Fruit fly (Drosophila melanogaster): Measurements from ENCODE around the gene mnb.
A peak's percentile ranks its signal among the peaks of the same experiment; 100 is the strongest.

Gene mnb

dm6 chrX:17852457-17852856 lies 34.6 kb downstream of the mnb start, which contains the start of gene CG32554 (continued):
- TF ChIP-seq Opbp (GFP tag; IDR thresholded peaks at IDR 0.05; ENCODE audit: partially characterized antibody) (peak; percentile 88; the same call in 2 of the 3 replicates), CG4328 (GFP tag; optimal IDR thresholded peaks at IDR 0.05) (no peak), CG42726 (GFP tag; IDR thresholded peaks at IDR 0.05; ENCODE audit: partially characterized antibody) (peak; percentile 80; the same call in 1 of the 2 replicates), HLH4C (GFP tag; IDR thresholded peaks at IDR 0.05; ENCODE audit: partially characterized antibody) (peak; percentile 88), Lpt (GFP tag; optimal IDR thresholded peaks at IDR 0.05) (no peak), bbx (GFP tag; IDR thresholded peaks at IDR 0.05; ENCODE audit: partially characterized antibody) (peak; percentile 91), CG14860 (GFP tag; IDR thresholded peaks at IDR 0.05; ENCODE audit: partially characterized antibody) (peak; percentile 81), PHDP (tag; optimal IDR thresholded peaks at IDR 0.05) (no peak), tup (GFP tag; optimal IDR thresholded peaks at IDR 0.05) (no peak), CG5245 (GFP tag; optimal IDR thresholded peaks at IDR 0.05) (no peak), CG2889 (GFP tag; IDR thresholded peaks at IDR 0.05) (no peak), BEAF-32 (GFP tag; optimal IDR thresholded peaks at IDR 0.05) (peak; percentile 83), inv (GFP tag; IDR thresholded peaks at IDR 0.05; ENCODE audit: partially characterized antibody) (peak; percentile 83), salm (tag; optimal IDR thresholded peaks at IDR 0.05) (no peak), row (GFP tag; IDR thresholded peaks at IDR 0.05) (peak; percentile 21; the same call in 1 of the 3 replicates), HmgD (GFP tag; optimal IDR thresholded peaks at IDR 0.05) (no peak), Sin3A (optimal IDR thresholded peaks at IDR 0.05) (peak; percentile 5), CG17361 (GFP tag; IDR thresholded peaks at IDR 0.05) (no peak), CG8924 (tag; optimal IDR thresholded peaks at IDR 0.05) (no peak), pzg (GFP tag; optimal IDR thresholded peaks at IDR 0.05) (peak; percentile 48), CG17186 (GFP tag; optimal IDR thresholded peaks at IDR 0.05) (peak; percentile 82), gce (GFP tag; IDR thresholded peaks at IDR 0.05) (no peak), insv (GFP tag; optimal IDR thresholded peaks at IDR 0.05) (no peak), CG4424 (GFP tag; optimal IDR thresholded peaks at IDR 0.05) (no peak), scrt (GFP tag; optimal IDR thresholded peaks at IDR 0.05) (peak; percentile 16), CG8478 (optimal IDR thresholded peaks at IDR 0.05) (no peak), CG6765 (GFP tag; optimal IDR thresholded peaks at IDR 0.05) (no peak), Myb (GFP tag; optimal IDR thresholded peaks at IDR 0.05) (peak; percentile 61), CG18476 (GFP tag; optimal IDR thresholded peaks at IDR 0.05) (no peak), zfh2 (GFP tag; optimal IDR thresholded peaks at IDR 0.05) (no peak), shn (GFP tag; optimal IDR thresholded peaks at IDR 0.05) (no peak), Kr (GFP tag; optimal IDR thresholded peaks at IDR 0.05) (no peak), CG6813 (GFP tag; optimal IDR thresholded peaks at IDR 0.05) (no peak), CG7928 (GFP tag; optimal IDR thresholded peaks at IDR 0.05) (no peak), hkb (optimal IDR thresholded peaks at IDR 0.05) (no peak), hkb (GFP tag; IDR thresholded peaks at IDR 0.05) (no peak), MBD-R2 (GFP tag; IDR thresholded peaks at IDR 0.05) (peak; percentile 69), Antp (GFP tag; optimal IDR thresholded peaks at IDR 0.05) (no peak), CG16779 (GFP tag; IDR thresholded peaks at IDR 0.05) (no peak), Dp (GFP tag; optimal IDR thresholded peaks at IDR 0.05) (peak; percentile 81), CG34224 (GFP tag; IDR thresholded peaks at IDR 0.05; ENCODE audit: partially characterized antibody) (peak; percentile 93), CG7372 (GFP tag; IDR thresholded peaks at IDR 0.05) (no peak), zen2 (GFP tag; IDR thresholded peaks at IDR 0.05; ENCODE audit: partially characterized antibody) (peak; percentile 91), Chrac-16 (GFP tag; optimal IDR thresholded peaks at IDR 0.05) (no peak), Sry-δ (GFP tag; optimal IDR thresholded peaks at IDR 0.05) (peak; percentile 64), onecut (GFP tag; IDR thresholded peaks at IDR 0.05) (no peak), trem (tag; optimal IDR thresholded peaks at IDR 0.05) (peak; percentile 95), phol (tag; optimal IDR thresholded peaks at IDR 0.05) (peak; percentile 75), sna (GFP tag; IDR thresholded peaks at IDR 0.05; ENCODE audit: partially characterized antibody) (peak; percentile 88), CG14710 (tag; optimal IDR thresholded peaks at IDR 0.05) (peak; percentile 39), E2f2 (GFP tag; IDR thresholded peaks at IDR 0.05) (peak; percentile 85)

Measured in whole organism, embryonic.